Fruit fly (Drosophila melanogaster) whole organism, embryonic: ENCODE measurements around the gene CG14966.

ENCODE experiments used
- Atf-2 ChIP-seq: fragments of 200-800 bp; sonication (Bioruptor generic); optimal IDR thresholded peaks from 2 replicates; lab custom pipeline; 2016; ENCODE audit warnings: missing biosample characterization, missing genetic modification characterization
- Bgb ChIP-seq: fragments of 200-800 bp; sonication (Bioruptor generic); IDR thresholded peaks from 2 replicates; pipeline ENCODE4 v1.3.6; 2022; ENCODE audit warnings: missing biosample characterization, missing genetic modification characterization; ENCODE audit not compliant: partially characterized antibody
- CG10366 ChIP-seq: fragments of 200-800 bp; sonication (Bioruptor generic); IDR thresholded peaks from 2 replicates; pipeline ENCODE4 v1.3.6; 2022; ENCODE audit warnings: missing biosample characterization, missing genetic modification characterization
- CG10431 ChIP-seq: fragments of 200-800 bp; sonication (Bioruptor generic); optimal IDR thresholded peaks from 3 replicates; lab custom pipeline; 2018; ENCODE audit warnings: missing biosample characterization, mild to moderate bottlenecking, missing genetic modification characterization
- CG10543 ChIP-seq: fragments of 200-800 bp; sonication (Bioruptor generic); optimal IDR thresholded peaks from 3 replicates; lab custom pipeline; 2017; ENCODE audit warnings: missing biosample characterization, mild to moderate bottlenecking, missing genetic modification characterization, moderate library complexity
- CG11696 ChIP-seq: fragments of 200-800 bp; sonication (Bioruptor generic); IDR thresholded peaks from 2 replicates; pipeline ENCODE4 v1.3.6; 2022; ENCODE audit warnings: missing biosample characterization, missing genetic modification characterization
- CG12659 ChIP-seq: fragments of 200-800 bp; sonication (Bioruptor generic); optimal IDR thresholded peaks from 3 replicates; lab custom pipeline; 2017; ENCODE audit warnings: mild to moderate bottlenecking, missing biosample characterization, missing genetic modification reagents, missing genetic modification characterization
- CG13624 ChIP-seq: fragments of 200-800 bp; sonication (Bioruptor generic); optimal IDR thresholded peaks from 2 replicates; lab custom pipeline; 2016; ENCODE audit warnings: missing biosample characterization, missing genetic modification characterization
- CG15514 ChIP-seq: fragments of 200-800 bp; sonication (Bioruptor generic); optimal IDR thresholded peaks from 3 replicates; lab custom pipeline; 2017; ENCODE audit warnings: missing biosample characterization, missing genetic modification characterization, mild to moderate bottlenecking, moderate library complexity, missing genetic modification reagents
- CG2129 ChIP-seq: fragments of 200-800 bp; sonication (Bioruptor generic); IDR thresholded peaks from 2 replicates; pipeline ENCODE4 v1.3.6; 2022; ENCODE audit warnings: missing biosample characterization, missing genetic modification characterization; ENCODE audit not compliant: partially characterized antibody
- CG2712 ChIP-seq: fragments of 200-800 bp; optimal IDR thresholded peaks from 3 replicates; lab custom pipeline; 2019; ENCODE audit warnings: missing biosample characterization, mild to moderate bottlenecking, missing genetic modification characterization, moderate library complexity
- CG30403 ChIP-seq: fragments of 200-800 bp; sonication (Bioruptor generic); optimal IDR thresholded peaks from 3 replicates; lab custom pipeline; 2016; ENCODE audit warnings: missing biosample characterization, missing genetic modification characterization
- CG31365 ChIP-seq: fragments of 200-800 bp; sonication (Bioruptor generic); optimal IDR thresholded peaks from 2 replicates; lab custom pipeline; 2018; ENCODE audit warnings: missing biosample characterization, mild to moderate bottlenecking, missing genetic modification characterization
- CG4282 ChIP-seq: fragments of 200-800 bp; sonication (Bioruptor generic); optimal IDR thresholded peaks from 2 replicates; lab custom pipeline; 2016; ENCODE audit warnings: missing biosample characterization, missing genetic modification characterization
- CG7372 ChIP-seq: fragments of 200-800 bp; sonication (Bioruptor generic); IDR thresholded peaks from 2 replicates; pipeline ENCODE4 v1.3.6; 2022; ENCODE audit warnings: missing biosample characterization, missing genetic modification characterization
- CG7928 ChIP-seq: fragments of 200-800 bp; sonication (Bioruptor generic); optimal IDR thresholded peaks from 2 replicates; lab custom pipeline; 2017; ENCODE audit warnings: missing biosample characterization, mild to moderate bottlenecking, missing genetic modification characterization
- CG7963 ChIP-seq: fragments of 200-800 bp; sonication (Bioruptor generic); IDR thresholded peaks from 3 replicates; pipeline ENCODE4 v1.3.6; 2022; ENCODE audit warnings: missing biosample characterization, missing genetic modification characterization; ENCODE audit not compliant: partially characterized antibody
- CG8388 ChIP-seq: fragments of 200-800 bp; sonication (Bioruptor generic); optimal IDR thresholded peaks from 2 replicates; lab custom pipeline; 2019; ENCODE audit warnings: missing biosample characterization, mild to moderate bottlenecking, missing genetic modification characterization, moderate library complexity
- CG8765 ChIP-seq: fragments of 200-800 bp; sonication (Bioruptor generic); IDR thresholded peaks from 2 replicates; pipeline ENCODE4 v1.3.6; 2022; ENCODE audit warnings: missing biosample characterization, missing genetic modification characterization
- CoRest ChIP-seq: fragments of 200-800 bp; sonication (Bioruptor generic); optimal IDR thresholded peaks from 3 replicates; lab custom pipeline; 2018; ENCODE audit warnings: missing biosample characterization, mild to moderate bottlenecking, missing genetic modification characterization, moderate library complexity
- Dip3 ChIP-seq: fragments of 200-800 bp; sonication (Bioruptor generic); optimal IDR thresholded peaks from 3 replicates; lab custom pipeline; 2016; ENCODE audit warnings: missing biosample characterization, missing genetic modification characterization
- Eip74EF ChIP-seq, 2 experiments: fragments of 200-800 bp in 1 of 2; fragments of >200 bp in 1 of 2; sonication (Bioruptor generic) in 1 of 2; optimal IDR thresholded peaks; 2 replicates each; lab custom pipeline; 2017 to 2019; ENCODE audit warnings: missing biosample characterization in 2 of 2, missing genetic modification characterization in 2 of 2, mild to moderate bottlenecking in 1 of 2, moderate library complexity in 1 of 2
- Fer3 ChIP-seq: fragments of 200-800 bp; sonication (Bioruptor generic); optimal IDR thresholded peaks from 2 replicates; lab custom pipeline; 2018; ENCODE audit warnings: missing biosample characterization, mild to moderate bottlenecking, missing genetic modification characterization, moderate library complexity
- Gsc ChIP-seq: fragments of 200-800 bp; sonication (Bioruptor generic); IDR thresholded peaks from 2 replicates; pipeline ENCODE4 v1.3.6; 2022; ENCODE audit warnings: missing biosample characterization, missing genetic modification characterization
- Gug ChIP-seq: fragments of 200-800 bp; sonication (Bioruptor generic); IDR thresholded peaks from 4 replicates; pipeline ENCODE4 v1.3.6; 2022; ENCODE audit warnings: missing biosample characterization, missing genetic modification characterization
- HHEX ChIP-seq: fragments of 200-800 bp; sonication (Bioruptor generic); optimal IDR thresholded peaks from 3 replicates; lab custom pipeline; 2017; ENCODE audit warnings: missing biosample characterization, mild to moderate bottlenecking, missing genetic modification characterization, missing genetic modification reagents
- HmgD ChIP-seq: fragments of 200-800 bp; sonication (Bioruptor generic); optimal IDR thresholded peaks from 3 replicates; lab custom pipeline; 2016; ENCODE audit warnings: missing biosample characterization, missing genetic modification characterization
- Max ChIP-seq: fragments of 200-800 bp; sonication (Bioruptor generic); optimal IDR thresholded peaks from 2 replicates; lab custom pipeline; 2016; ENCODE audit warnings: missing biosample characterization, mild to moderate bottlenecking, missing genetic modification characterization
- Mes4 ChIP-seq: fragments of 200-800 bp; sonication (Bioruptor generic); optimal IDR thresholded peaks from 2 replicates; lab custom pipeline; 2016; ENCODE audit warnings: missing biosample characterization, missing genetic modification characterization
- Side ChIP-seq: fragments of 200-800 bp; sonication (Bioruptor generic); optimal IDR thresholded peaks from 2 replicates; lab custom pipeline; 2016; ENCODE audit warnings: missing biosample characterization, missing genetic modification characterization
- Vsx1 ChIP-seq: fragments of 200-800 bp; sonication (Bioruptor generic); optimal IDR thresholded peaks from 2 replicates; lab custom pipeline; 2017; ENCODE audit warnings: missing biosample characterization, mild to moderate bottlenecking, missing genetic modification characterization, missing genetic modification reagents
- ac ChIP-seq: fragments of 200-800 bp; sonication (Bioruptor generic); optimal IDR thresholded peaks from 3 replicates; lab custom pipeline; 2017; ENCODE audit warnings: missing biosample characterization, mild to moderate bottlenecking, missing genetic modification characterization
- br ChIP-seq: fragments of >200 bp; optimal IDR thresholded peaks from 2 replicates; lab custom pipeline; 2017
- cas ChIP-seq: fragments of 200-800 bp; sonication (Bioruptor generic); IDR thresholded peaks from 2 replicates; pipeline ENCODE4 v1.3.6; 2022; ENCODE audit warnings: missing biosample characterization, missing genetic modification characterization
- danr ChIP-seq: fragments of 200-800 bp; sonication (Bioruptor generic); IDR thresholded peaks from 2 replicates; pipeline ENCODE4 v1.3.6; 2022; ENCODE audit warnings: missing biosample characterization, missing genetic modification characterization
- eyg ChIP-seq: fragments of 200-800 bp; sonication (Bioruptor generic); optimal IDR thresholded peaks from 3 replicates; lab custom pipeline; 2016; ENCODE audit warnings: missing biosample characterization, missing genetic modification characterization
- grau ChIP-seq: fragments of 200-800 bp; optimal IDR thresholded peaks from 3 replicates; lab custom pipeline; 2019; ENCODE audit warnings: missing biosample characterization, mild to moderate bottlenecking, missing genetic modification characterization, moderate library complexity
- ken ChIP-seq: fragments of 200-800 bp; sonication (Bioruptor generic); IDR thresholded peaks from 3 replicates; pipeline ENCODE4 v1.3.6; 2022; ENCODE audit warnings: missing biosample characterization, missing genetic modification characterization
- klu ChIP-seq: fragments of 200-800 bp; sonication (Bioruptor generic); IDR thresholded peaks from 2 replicates; pipeline ENCODE4 v1.3.6; 2022; ENCODE audit warnings: missing biosample characterization, missing genetic modification characterization
- lmd ChIP-seq: fragments of 200-800 bp; sonication (Bioruptor generic); IDR thresholded peaks from 2 replicates; pipeline ENCODE4 v1.3.6; 2022; ENCODE audit warnings: missing biosample characterization, missing genetic modification characterization
- lola ChIP-seq, 3 experiments: fragments of >200 bp in 2 of 3; fragments of 200-800 bp in 1 of 3; sonication (Bioruptor generic) in 1 of 3; optimal IDR thresholded peaks; 2 replicates each; lab custom pipeline; 2017 to 2019; ENCODE audit warnings: missing biosample characterization in 3 of 3, missing genetic modification characterization in 3 of 3, mild to moderate bottlenecking in 1 of 3, moderate library complexity in 1 of 3
- pan ChIP-seq, 4 experiments: fragments of >200 bp in 3 of 4; fragments of 200-800 bp in 1 of 4; sonication (Bioruptor generic) in 1 of 4; optimal IDR thresholded peaks in 3 of 4; IDR thresholded peaks in 1 of 4; 2 replicates each; pipeline versions ENCODE4 v1.3.6 to Lab custom; 2017 to 2022; ENCODE audit warnings: missing biosample characterization in 2 of 4, missing genetic modification characterization in 2 of 4, mixed read lengths in 1 of 4
- pum ChIP-seq: fragments of 200-800 bp; sonication (Bioruptor generic); optimal IDR thresholded peaks from 2 replicates; lab custom pipeline; 2016; ENCODE audit warnings: missing biosample characterization, missing genetic modification characterization
- pzg ChIP-seq: fragments of 200-800 bp; sonication (Bioruptor generic); optimal IDR thresholded peaks from 3 replicates; lab custom pipeline; 2018; ENCODE audit warnings: missing biosample characterization, mild to moderate bottlenecking, missing genetic modification characterization, moderate library complexity
- sens ChIP-seq: fragments of 200-800 bp; sonication (Bioruptor generic); peaks from one replicate; lab custom pipeline; 2016; ENCODE audit warnings: missing biosample characterization, missing genetic modification characterization
- sug ChIP-seq: fragments of 200-800 bp; optimal IDR thresholded peaks from 2 replicates; lab custom pipeline; 2019; ENCODE audit warnings: missing biosample characterization, mild to moderate bottlenecking, missing genetic modification characterization, moderate library complexity
- ttk ChIP-seq: fragments of 200-800 bp; sonication (Bioruptor generic); IDR thresholded peaks from 2 replicates; pipeline ENCODE4 v2.1.2; 2022; ENCODE audit warnings: missing biosample characterization, missing genetic modification characterization
- wek ChIP-seq: fragments of 200-800 bp; sonication (Bioruptor generic); optimal IDR thresholded peaks from 3 replicates; lab custom pipeline; 2018; ENCODE audit warnings: missing biosample characterization, mild to moderate bottlenecking, missing genetic modification characterization, moderate library complexity

Gene CG14966

dm6 chr3L:3222643-3223389 lies 25.4 kb upstream of the CG14966 start, which contains the start of the genes RpL28 and eIF1 (continued):
- TF ChIP-seq CG11696: peak; percentile 62
- peak; percentile 94 for TF ChIP-seq Mes4 (GFP tag; lab: Kevin White, UChicago)
- TF ChIP-seq ac (GFP tag; lab: Kevin White, UChicago): peak; percentile 88
- TF ChIP-seq CG10366 (GFP tag; lab: Robert Waterston, UW): peak; percentile 87
- peak; percentile 61 for TF ChIP-seq cas (GFP tag; lab: Robert Waterston, UW)
- peak in 1 of 2 experiments; percentile 44 for TF ChIP-seq Eip74EF (GFP tag; optimal IDR thresholded peaks at IDR 0.05; lab: Kevin White, UChicago)
- peak; percentile 93 for TF ChIP-seq Side (GFP tag; lab: Kevin White, UChicago)
- peak; percentile 97 for TF ChIP-seq CG12659 (GFP tag; lab: Kevin White, UChicago)
- TF ChIP-seq Vsx1: peak; percentile 92
- TF ChIP-seq ken (GFP tag; lab: Robert Waterston, UW): peak; percentile 89
- peak; percentile 82 for TF ChIP-seq lmd (GFP tag; lab: Robert Waterston, UW)
- TF ChIP-seq sug (tag; lab: Kevin White, UChicago): peak; percentile 88
- TF ChIP-seq grau (tag; lab: Kevin White, UChicago): peak; percentile 83
- peak; percentile 96 for TF ChIP-seq CG10543 (GFP tag; lab: Kevin White, UChicago)
- peak; percentile 67 for TF ChIP-seq CG2129 (GFP tag; lab: Robert Waterston, UW)
- TF ChIP-seq CoRest (tag; lab: Kevin White, UChicago): peak; percentile 88
- TF ChIP-seq wek (GFP tag; lab: Kevin White, UChicago): peak; percentile 90
- TF ChIP-seq CG15514 (GFP tag; lab: Kevin White, UChicago): peak; percentile 92
- TF ChIP-seq HmgD (GFP tag; lab: Kevin White, UChicago): peak; percentile 87
- TF ChIP-seq HHEX (GFP tag; lab: Kevin White, UChicago): peak; percentile 95
- TF ChIP-seq sens (GFP tag; lab: Kevin White, UChicago): peak; percentile 97
- TF ChIP-seq Max (GFP tag; lab: Kevin White, UChicago): peak; percentile 94
- TF ChIP-seq CG8765 (GFP tag; lab: Robert Waterston, UW): peak; percentile 54
- TF ChIP-seq CG7963 (GFP tag; lab: Robert Waterston, UW): peak; percentile 45; the same call in 1 of the 3 replicates
- 0 out of 2 replicates have a peak, but pooled peaks have one; percentile 28 for TF ChIP-seq danr (GFP tag; lab: Robert Waterston, UW)
- TF ChIP-seq CG10431 (GFP tag; lab: Kevin White, UChicago): peak; percentile 90
- peak; percentile 81 for TF ChIP-seq Atf-2 (GFP tag; lab: Kevin White, UChicago)
- peak; percentile 87 for TF ChIP-seq eyg (GFP tag; lab: Kevin White, UChicago)
- TF ChIP-seq CG2712: peak; percentile 86
- TF ChIP-seq Fer3 (tag; lab: Kevin White, UChicago): peak; percentile 90
- TF ChIP-seq CG13624: peak; percentile 89
- TF ChIP-seq Dip3 (GFP tag; lab: Kevin White, UChicago): peak; percentile 91
- peak; percentile 73 for TF ChIP-seq CG7928 (GFP tag; lab: Kevin White, UChicago)
- peak; percentile 76 for TF ChIP-seq Bgb (GFP tag; lab: Robert Waterston, UW)
- no peak for TF ChIP-seq pan (optimal IDR thresholded peaks at IDR 0.05; lab: Kevin White, UChicago)
- TF ChIP-seq pan (GFP tag; optimal IDR thresholded peaks at IDR 0.05 in 1 of 2, IDR thresholded peaks at IDR 0.05 in 1 of 2): peak in 1 of 2 experiments; percentile 88
- TF ChIP-seq Gsc (GFP tag; lab: Robert Waterston, UW): no peak
- TF ChIP-seq CG31365 (tag; lab: Kevin White, UChicago): peak; percentile 83
- no peak for TF ChIP-seq br (lab: Kevin White, UChicago)
- TF ChIP-seq lola (GFP tag; optimal IDR thresholded peaks at IDR 0.05; lab: Kevin White, UChicago): peak in 1 of 3 experiments; percentile 79
- peak; percentile 85 for TF ChIP-seq pzg (GFP tag; lab: Kevin White, UChicago)
- TF ChIP-seq CG4282 (GFP tag; lab: Kevin White, UChicago): peak; percentile 64
- TF ChIP-seq CG8388 (GFP tag; lab: Kevin White, UChicago): peak; percentile 80
- TF ChIP-seq Gug: peak; percentile 57
- TF ChIP-seq CG7372 (GFP tag; lab: Robert Waterston, UW): peak; percentile 71
- peak; percentile 81 for TF ChIP-seq klu (GFP tag; lab: Robert Waterston, UW)
- peak; percentile 92 for TF ChIP-seq CG30403 (GFP tag; lab: Kevin White, UChicago)
- TF ChIP-seq pum (GFP tag; lab: Kevin White, UChicago): peak; percentile 85
- TF ChIP-seq ttk: peak; percentile 77
